Fruit fly (Drosophila melanogaster) whole organism, embryonic: Measurements from ENCODE around the gene foxo.

ENCODE experiments used
- Bdp1 ChIP-seq: fragments of 200-800 bp; sonication (Bioruptor generic); optimal IDR thresholded peaks from 3 replicates; lab custom pipeline; 2016; ENCODE audit warnings: missing biosample characterization, missing genetic modification characterization
- CG10321 ChIP-seq: fragments of 200-800 bp; sonication (Bioruptor generic); IDR thresholded peaks from 2 replicates; pipeline ENCODE4 v1.3.6; 2022; ENCODE audit warnings: missing biosample characterization, missing genetic modification characterization
- CG11696 ChIP-seq: fragments of 200-800 bp; sonication (Bioruptor generic); IDR thresholded peaks from 2 replicates; pipeline ENCODE4 v1.3.6; 2022; ENCODE audit warnings: missing biosample characterization, missing genetic modification characterization
- CG12104 ChIP-seq: fragments of 200-800 bp; sonication (Bioruptor generic); optimal IDR thresholded peaks from 3 replicates; lab custom pipeline; 2016; ENCODE audit warnings: missing biosample characterization, missing genetic modification characterization
- CG12219 ChIP-seq: fragments of 200-800 bp; sonication (Bioruptor generic); optimal IDR thresholded peaks from 3 replicates; lab custom pipeline; 2018; ENCODE audit warnings: missing biosample characterization, mild to moderate bottlenecking, missing genetic modification characterization
- CG15479 ChIP-seq: fragments of 200-800 bp; sonication (Bioruptor generic); optimal IDR thresholded peaks from 3 replicates; lab custom pipeline; 2019; ENCODE audit warnings: missing biosample characterization, mild to moderate bottlenecking, missing genetic modification characterization, moderate library complexity
- CG17361 ChIP-seq: fragments of 200-800 bp; sonication (Bioruptor generic); IDR thresholded peaks from 3 replicates; pipeline ENCODE4 v1.3.6; 2022; ENCODE audit warnings: missing biosample characterization, missing genetic modification characterization
- CG17568 ChIP-seq: fragments of 200-800 bp; sonication (Bioruptor generic); optimal IDR thresholded peaks from 2 replicates; lab custom pipeline; 2018; ENCODE audit warnings: missing biosample characterization, mild to moderate bottlenecking, missing genetic modification characterization, moderate library complexity
- CG18011 ChIP-seq: fragments of 200-800 bp; sonication (Bioruptor generic); optimal IDR thresholded peaks from 2 replicates; lab custom pipeline; 2017; ENCODE audit warnings: missing biosample characterization, missing genetic modification characterization, mild to moderate bottlenecking, moderate library complexity, missing genotype
- CG30403 ChIP-seq: fragments of 200-800 bp; sonication (Bioruptor generic); optimal IDR thresholded peaks from 3 replicates; lab custom pipeline; 2016; ENCODE audit warnings: missing biosample characterization, missing genetic modification characterization
- CG32767 ChIP-seq: fragments of 200-800 bp; sonication (Bioruptor generic); IDR thresholded peaks from 2 replicates; pipeline ENCODE4 v1.3.6; 2022; ENCODE audit warnings: missing biosample characterization, missing genetic modification characterization
- CG42726 ChIP-seq: fragments of 200-800 bp; sonication (Bioruptor generic); IDR thresholded peaks from 2 replicates; pipeline ENCODE4 v1.3.6; 2022; ENCODE audit warnings: missing biosample characterization, missing genetic modification characterization; ENCODE audit not compliant: partially characterized antibody
- CG4282 ChIP-seq: fragments of 200-800 bp; sonication (Bioruptor generic); optimal IDR thresholded peaks from 2 replicates; lab custom pipeline; 2016; ENCODE audit warnings: missing biosample characterization, missing genetic modification characterization
- CG43689 ChIP-seq: fragments of 200-800 bp; sonication (Bioruptor generic); IDR thresholded peaks from 2 replicates; pipeline ENCODE4 v1.3.6; 2022; ENCODE audit warnings: missing biosample characterization, missing genetic modification characterization
- CG6765 ChIP-seq: fragments of 200-800 bp; sonication (Bioruptor generic); optimal IDR thresholded peaks from 3 replicates; lab custom pipeline; 2017; ENCODE audit warnings: missing biosample characterization, mild to moderate bottlenecking, missing genetic modification characterization
- CG6791 ChIP-seq: fragments of 200-800 bp; sonication (Bioruptor generic); IDR thresholded peaks from 3 replicates; pipeline ENCODE4 v1.3.6; 2022; ENCODE audit warnings: missing biosample characterization, missing genetic modification characterization; ENCODE audit not compliant: partially characterized antibody
- CG7839 ChIP-seq: fragments of 200-800 bp; sonication (Bioruptor generic); optimal IDR thresholded peaks from 3 replicates; lab custom pipeline; 2018; ENCODE audit warnings: missing biosample characterization, mild to moderate bottlenecking, missing genetic modification characterization, moderate library complexity
- CG7963 ChIP-seq: fragments of 200-800 bp; sonication (Bioruptor generic); IDR thresholded peaks from 3 replicates; pipeline ENCODE4 v1.3.6; 2022; ENCODE audit warnings: missing biosample characterization, missing genetic modification characterization; ENCODE audit not compliant: partially characterized antibody
- CG9797 ChIP-seq: fragments of 200-800 bp; sonication (Bioruptor generic); optimal IDR thresholded peaks from 3 replicates; lab custom pipeline; 2018; ENCODE audit warnings: missing biosample characterization, mild to moderate bottlenecking, missing genetic modification characterization
- D ChIP-seq, 2 experiments: fragments of 200-800 bp in 1 of 2; fragments of >200 bp in 1 of 2; sonication (Bioruptor generic) in 1 of 2; optimal IDR thresholded peaks; 2 replicates in 1 of 2; 3 replicates in 1 of 2; lab custom pipeline; 2017; ENCODE audit warnings: mild to moderate bottlenecking in 1 of 2, missing biosample characterization in 1 of 2, missing genetic modification characterization in 1 of 2, missing genetic modification reagents in 1 of 2
- Eip74EF ChIP-seq, 2 experiments: fragments of 200-800 bp in 1 of 2; fragments of >200 bp in 1 of 2; sonication (Bioruptor generic) in 1 of 2; optimal IDR thresholded peaks; 2 replicates each; lab custom pipeline; 2017 to 2019; ENCODE audit warnings: missing biosample characterization in 2 of 2, missing genetic modification characterization in 2 of 2, mild to moderate bottlenecking in 1 of 2, moderate library complexity in 1 of 2
- Gsc ChIP-seq: fragments of 200-800 bp; sonication (Bioruptor generic); IDR thresholded peaks from 2 replicates; pipeline ENCODE4 v1.3.6; 2022; ENCODE audit warnings: missing biosample characterization, missing genetic modification characterization
- Myb ChIP-seq: fragments of 200-800 bp; sonication (Bioruptor generic); optimal IDR thresholded peaks from 2 replicates; lab custom pipeline; 2016; ENCODE audit warnings: missing biosample characterization, missing genetic modification characterization
- Rx ChIP-seq: fragments of 200-800 bp; sonication (Bioruptor generic); IDR thresholded peaks from 2 replicates; pipeline ENCODE4 v1.3.6; 2022; ENCODE audit warnings: missing biosample characterization, missing genetic modification characterization
- Sry-β ChIP-seq: fragments of 200-800 bp; sonication (Bioruptor generic); optimal IDR thresholded peaks from 2 replicates; lab custom pipeline; 2018; ENCODE audit warnings: missing biosample characterization, mild to moderate bottlenecking, missing genetic modification characterization, moderate library complexity
- Trl ChIP-seq, 3 experiments: fragments of >200 bp in 2 of 3; fragments of 200-800 bp in 1 of 3; sonication (Bioruptor generic) in 1 of 3; optimal IDR thresholded peaks; 2 replicates in 1 of 3; 3 replicates in 2 of 3; lab custom pipeline; 2016 to 2017; ENCODE audit warnings: missing biosample characterization in 1 of 3, missing genetic modification characterization in 1 of 3
- amos ChIP-seq: fragments of 200-800 bp; sonication (Bioruptor generic); IDR thresholded peaks from 2 replicates; pipeline ENCODE4 v1.3.6; 2022; ENCODE audit warnings: missing biosample characterization, missing genetic modification characterization; ENCODE audit not compliant: partially characterized antibody
- ash1 ChIP-seq: fragments of 200-800 bp; sonication (Bioruptor generic); optimal IDR thresholded peaks from 2 replicates; lab custom pipeline; 2018; ENCODE audit warnings: missing biosample characterization, mild to moderate bottlenecking, missing genetic modification characterization
- btn ChIP-seq: fragments of 200-800 bp; sonication (Bioruptor generic); optimal IDR thresholded peaks from 2 replicates; lab custom pipeline; 2016; ENCODE audit warnings: missing biosample characterization, missing genetic modification characterization
- cad ChIP-seq: fragments of >200 bp; optimal IDR thresholded peaks from 2 replicates; lab custom pipeline; 2017; ENCODE audit warnings: missing biosample characterization, missing genetic modification characterization
- da ChIP-seq: fragments of 200-800 bp; sonication (Bioruptor generic); optimal IDR thresholded peaks from 2 replicates; lab custom pipeline; 2016; ENCODE audit warnings: missing biosample characterization, missing genetic modification characterization
- dan ChIP-seq: fragments of 200-800 bp; sonication (Bioruptor generic); IDR thresholded peaks from 2 replicates; pipeline ENCODE4 v1.3.6; 2022; ENCODE audit warnings: missing biosample characterization, missing genetic modification characterization
- danr ChIP-seq: fragments of 200-800 bp; sonication (Bioruptor generic); IDR thresholded peaks from 2 replicates; pipeline ENCODE4 v1.3.6; 2022; ENCODE audit warnings: missing biosample characterization, missing genetic modification characterization
- disco-r ChIP-seq: fragments of 200-800 bp; sonication (Bioruptor generic); optimal IDR thresholded peaks from 2 replicates; lab custom pipeline; 2016; ENCODE audit warnings: missing biosample characterization, missing genetic modification characterization
- fd96Cb ChIP-seq: fragments of 200-800 bp; sonication (Bioruptor generic); optimal IDR thresholded peaks from 2 replicates; lab custom pipeline; 2018; ENCODE audit warnings: missing biosample characterization, mild to moderate bottlenecking, missing genetic modification characterization, moderate library complexity
- ftz-f1 ChIP-seq: fragments of 200-800 bp; sonication (Bioruptor generic); optimal IDR thresholded peaks from 2 replicates; lab custom pipeline; 2016; ENCODE audit warnings: missing biosample characterization, missing genetic modification characterization
- gcm2 ChIP-seq: fragments of 200-800 bp; sonication (Bioruptor generic); optimal IDR thresholded peaks from 2 replicates; lab custom pipeline; 2016; ENCODE audit warnings: missing biosample characterization, missing genetic modification characterization
- gsb ChIP-seq: fragments of 200-800 bp; sonication (Bioruptor generic); IDR thresholded peaks from 2 replicates; pipeline ENCODE4 v1.3.6; 2022; ENCODE audit warnings: missing biosample characterization, missing genetic modification characterization
- gt ChIP-seq: fragments of 200-800 bp; sonication (Bioruptor generic); IDR thresholded peaks from 2 replicates; pipeline ENCODE4 v1.3.6; 2022; ENCODE audit warnings: missing biosample characterization, missing genetic modification characterization
- her ChIP-seq: fragments of 200-800 bp; sonication (Bioruptor generic); optimal IDR thresholded peaks from 2 replicates; lab custom pipeline; 2016; ENCODE audit warnings: missing biosample characterization, missing genetic modification characterization
- kni ChIP-seq: fragments of 200-800 bp; sonication (Bioruptor generic); optimal IDR thresholded peaks from 3 replicates; lab custom pipeline; 2017; ENCODE audit warnings: mild to moderate bottlenecking, missing biosample characterization, missing genetic modification reagents, missing genetic modification characterization
- nerfin-2 ChIP-seq: fragments of 200-800 bp; sonication (Bioruptor generic); IDR thresholded peaks from 2 replicates; pipeline ENCODE4 v1.3.6; 2022; ENCODE audit warnings: missing biosample characterization, missing genetic modification characterization; ENCODE audit not compliant: partially characterized antibody
- pfk ChIP-seq: fragments of 200-800 bp; sonication (Bioruptor generic); optimal IDR thresholded peaks from 2 replicates; lab custom pipeline; 2018; ENCODE audit warnings: missing biosample characterization, mild to moderate bottlenecking, missing genetic modification characterization, moderate library complexity
- sc ChIP-seq, 3 experiments: fragments of >200 bp in 2 of 3; fragments of 200-800 bp in 1 of 3; sonication (Bioruptor generic) in 1 of 3; optimal IDR thresholded peaks; 2 replicates in 2 of 3; 3 replicates in 1 of 3; lab custom pipeline; 2017; ENCODE audit warnings: mild to moderate bottlenecking in 1 of 3, missing biosample characterization in 1 of 3, missing genetic modification characterization in 1 of 3, missing genetic modification reagents in 1 of 3
- sim ChIP-seq: fragments of 200-800 bp; sonication (Bioruptor generic); IDR thresholded peaks from 2 replicates; pipeline ENCODE4 v1.3.6; 2022; ENCODE audit warnings: missing biosample characterization, missing genetic modification characterization
- sima ChIP-seq: fragments of 200-800 bp; sonication (Bioruptor generic); optimal IDR thresholded peaks from 2 replicates; lab custom pipeline; 2016; ENCODE audit warnings: missing biosample characterization, missing genetic modification characterization
- sqz ChIP-seq: fragments of 200-800 bp; sonication (Bioruptor generic); optimal IDR thresholded peaks from 3 replicates; lab custom pipeline; 2018; ENCODE audit warnings: missing biosample characterization, mild to moderate bottlenecking, missing genetic modification characterization
- stwl ChIP-seq: fragments of 200-800 bp; sonication (Bioruptor generic); optimal IDR thresholded peaks from 3 replicates; lab custom pipeline; 2018; ENCODE audit warnings: missing biosample characterization, mild to moderate bottlenecking, missing genetic modification characterization, moderate library complexity
- vfl ChIP-seq: fragments of 200-800 bp; sonication (Bioruptor generic); optimal IDR thresholded peaks from 2 replicates; lab custom pipeline; 2016; ENCODE audit warnings: missing biosample characterization, missing genetic modification characterization

foxo gene

DNA sequence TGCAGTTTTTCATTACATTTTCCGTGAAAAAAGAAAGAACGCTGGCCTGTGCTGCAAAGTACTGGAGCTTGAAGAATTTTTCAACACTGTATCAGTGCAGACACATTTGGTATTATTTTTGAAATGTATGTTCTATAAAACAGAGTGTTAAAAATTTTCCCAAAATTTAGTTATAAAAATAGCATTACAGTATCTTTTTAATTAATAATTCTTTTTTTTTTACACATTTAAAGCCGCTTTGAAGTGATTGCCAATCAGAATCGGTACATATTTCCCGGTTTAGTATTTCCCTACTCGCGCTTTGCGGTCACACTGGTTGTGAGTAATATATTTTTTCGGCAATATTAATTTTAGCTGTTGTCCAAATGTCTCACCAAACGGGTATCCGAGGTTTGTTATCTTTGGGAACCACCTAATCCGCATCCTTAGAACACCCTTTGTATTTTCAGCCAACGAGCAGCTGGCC, 65.6 kb downstream of the foxo start, which contains the start of the genes Abi and twf (continued):
- TF ChIP-seq btn (GFP tag; lab: Kevin White, UChicago): no peak
- TF ChIP-seq disco-r (GFP tag; lab: Kevin White, UChicago): no peak
- no peak for TF ChIP-seq cad (GFP tag; lab: Kevin White, UChicago)
- TF ChIP-seq CG42726 (GFP tag; lab: Robert Waterston, UW): no peak
- TF ChIP-seq CG10321 (GFP tag; lab: Robert Waterston, UW): no peak
- peak; percentile 75 for TF ChIP-seq CG9797 (GFP tag; lab: Kevin White, UChicago)
- peak; percentile 79 for TF ChIP-seq stwl (tag; lab: Kevin White, UChicago)
- TF ChIP-seq danr (GFP tag; lab: Robert Waterston, UW): no peak
- peak; percentile 40 for TF ChIP-seq da
- TF ChIP-seq CG30403 (GFP tag; lab: Kevin White, UChicago): peak; percentile 90
- TF ChIP-seq pfk (GFP tag; lab: Kevin White, UChicago): no peak
- 0 out of 2 replicates have a peak, but pooled peaks have one; percentile 34 for TF ChIP-seq nerfin-2 (GFP tag; lab: Robert Waterston, UW)
- TF ChIP-seq CG32767 (GFP tag; lab: Robert Waterston, UW): no peak
- no peak for TF ChIP-seq CG6765 (GFP tag; lab: Kevin White, UChicago)
- peak; percentile 30 for TF ChIP-seq fd96Cb (tag; lab: Kevin White, UChicago)
- no peak for TF ChIP-seq gt (GFP tag; lab: Robert Waterston, UW)
- no peak for TF ChIP-seq Trl (optimal IDR thresholded peaks at IDR 0.05; lab: Kevin White, UChicago)
- TF ChIP-seq Trl (GFP tag; optimal IDR thresholded peaks at IDR 0.05; lab: Kevin White, UChicago): peak; percentile 27
- peak; percentile 54 for TF ChIP-seq CG12104 (GFP tag; lab: Kevin White, UChicago)
- TF ChIP-seq gcm2: no peak
- TF ChIP-seq sc (optimal IDR thresholded peaks at IDR 0.05; lab: Kevin White, UChicago): no peak
- peak; percentile 28 for TF ChIP-seq sc (GFP tag; optimal IDR thresholded peaks at IDR 0.05; lab: Kevin White, UChicago)
- TF ChIP-seq sqz (GFP tag; lab: Kevin White, UChicago): no peak
- TF ChIP-seq CG11696 (GFP tag; lab: Robert Waterston, UW): no peak
- TF ChIP-seq CG6791 (GFP tag; lab: Robert Waterston, UW): no peak
- 0 out of 2 replicates have a peak, but pooled peaks have one; percentile 33 for TF ChIP-seq Rx (GFP tag; lab: Robert Waterston, UW)
- TF ChIP-seq kni: no peak
- TF ChIP-seq sim (GFP tag; lab: Robert Waterston, UW): 0 out of 2 replicates have a peak, but pooled peaks have one; percentile 19
- no peak for TF ChIP-seq CG7963
- TF ChIP-seq vfl (GFP tag; lab: Kevin White, UChicago): peak; percentile 23
- no peak for TF ChIP-seq ftz-f1
- TF ChIP-seq CG12219 (GFP tag; lab: Kevin White, UChicago): no peak
- peak; percentile 62 for TF ChIP-seq Bdp1 (GFP tag; lab: Kevin White, UChicago)
- TF ChIP-seq CG17568 (GFP tag; lab: Kevin White, UChicago): peak; percentile 2
- TF ChIP-seq her (GFP tag; lab: Kevin White, UChicago): peak; percentile 31
- peak; percentile 34 for TF ChIP-seq Myb (GFP tag; lab: Kevin White, UChicago)
- peak; percentile 59 for TF ChIP-seq CG18011 (GFP tag; lab: Kevin White, UChicago)
- no peak for TF ChIP-seq D (optimal IDR thresholded peaks at IDR 0.05; lab: Kevin White, UChicago)
- peak; percentile 34 for TF ChIP-seq D (GFP tag; optimal IDR thresholded peaks at IDR 0.05; lab: Kevin White, UChicago)
- TF ChIP-seq CG15479 (GFP tag; lab: Kevin White, UChicago): no peak
- TF ChIP-seq Sry-β (GFP tag; lab: Kevin White, UChicago): peak; percentile 89
- TF ChIP-seq CG17361 (GFP tag; lab: Robert Waterston, UW): peak; percentile 76
- peak; percentile 62 for TF ChIP-seq CG7839 (tag; lab: Kevin White, UChicago)
- no peak for TF ChIP-seq ash1
- TF ChIP-seq amos: no peak
- no peak for TF ChIP-seq CG43689 (GFP tag; lab: Robert Waterston, UW)
- TF ChIP-seq sima (GFP tag; lab: Kevin White, UChicago): no peak
- TF ChIP-seq CG4282 (GFP tag; lab: Kevin White, UChicago): no peak
- no peak for TF ChIP-seq dan
- TF ChIP-seq Eip74EF (GFP tag; optimal IDR thresholded peaks at IDR 0.05; lab: Kevin White, UChicago): peak in 1 of 2 experiments; percentile 9
- no peak for TF ChIP-seq Gsc (GFP tag; lab: Robert Waterston, UW)
- no peak for TF ChIP-seq gsb (GFP tag; lab: Robert Waterston, UW)
